Fruit fly (Drosophila melanogaster): Measurements from ENCODE around the gene CG8260.

Gene CG8260

DNA sequence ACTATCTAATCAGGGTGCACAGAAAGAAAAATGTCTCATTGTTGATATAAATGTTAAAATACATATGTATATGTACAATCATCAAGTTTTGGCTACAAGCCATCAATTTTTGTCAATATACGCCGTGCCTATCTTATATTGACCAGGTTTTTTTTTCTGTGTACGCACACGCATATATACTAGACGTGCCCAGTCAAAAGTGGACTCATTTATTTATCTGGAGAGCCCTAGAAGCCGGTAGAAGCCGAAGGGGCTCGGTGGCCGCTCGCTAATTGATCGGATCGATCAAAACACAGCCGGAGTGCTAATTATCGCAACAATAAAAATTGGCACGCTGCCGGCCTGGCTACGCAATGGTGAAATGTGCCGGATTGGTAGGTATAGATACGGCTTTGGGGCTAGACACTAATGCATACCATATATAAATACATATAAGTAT, 15.8 kb upstream of the CG8260 start (continued):
- TF ChIP-seq Ada2b (GFP tag; IDR thresholded peaks at IDR 0.05) (peak; percentile 75), hkb (optimal IDR thresholded peaks at IDR 0.05) (no peak), hkb (GFP tag; IDR thresholded peaks at IDR 0.05) (peak; percentile 82), CG3163 (GFP tag; optimal IDR thresholded peaks at IDR 0.05) (no peak), CG12942 (GFP tag; optimal IDR thresholded peaks at IDR 0.05) (peak; percentile 30), H15 (GFP tag; IDR thresholded peaks at IDR 0.05) (0 out of 3 replicates have a peak, but pooled peaks have one; percentile 44), ab (GFP tag; optimal IDR thresholded peaks at IDR 0.05) (peak; percentile 4), Hr78 (GFP tag; optimal IDR thresholded peaks at IDR 0.05) (no peak), slp2 (GFP tag; optimal IDR thresholded peaks at IDR 0.05) (no peak), CG15696 (tag; optimal IDR thresholded peaks at IDR 0.05) (no peak), CG7839 (tag; optimal IDR thresholded peaks at IDR 0.05) (peak; percentile 77), tll (GFP tag; optimal IDR thresholded peaks at IDR 0.05) (no peak), CG6791 (GFP tag; IDR thresholded peaks at IDR 0.05; ENCODE audit: partially characterized antibody) (no peak), Vsx1 (GFP tag; optimal IDR thresholded peaks at IDR 0.05) (peak; percentile 70), seq (GFP tag; IDR thresholded peaks at IDR 0.05) (peak; percentile 65), gfzf (GFP tag; optimal IDR thresholded peaks at IDR 0.05) (no peak)

DNA sequence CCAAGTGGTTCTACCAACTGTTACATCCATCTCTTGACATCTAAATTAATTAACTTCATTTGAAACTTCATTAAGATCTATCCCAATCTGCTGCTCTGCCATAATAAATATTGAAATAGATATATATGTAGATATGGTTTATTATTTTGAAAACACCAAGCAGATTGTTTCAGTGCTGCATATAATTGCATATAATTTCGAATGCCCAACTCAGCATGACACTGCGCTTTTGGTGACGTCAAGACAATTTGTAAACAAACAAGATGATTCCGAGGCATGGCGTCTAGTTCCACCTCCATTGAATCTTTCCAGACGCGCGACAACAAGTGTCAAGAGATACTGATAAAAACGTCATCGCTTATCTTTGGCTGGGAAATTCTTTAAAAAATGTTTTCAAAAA, 15.2 kb upstream of the CG8260 start:
- TF ChIP-seq BtbVII (GFP tag; optimal IDR thresholded peaks at IDR 0.05) (peak; percentile 3), row (GFP tag; IDR thresholded peaks at IDR 0.05) (peak; percentile 24; the same call in 2 of the 3 replicates), CG9932 (GFP tag; IDR thresholded peaks at IDR 0.05) (0 out of 2 replicates have a peak, but pooled peaks have one; percentile 28), CG1602 (GFP tag; optimal IDR thresholded peaks at IDR 0.05) (no peak)

- TF ChIP-seq phol (tag; optimal IDR thresholded peaks at IDR 0.05) (peak; percentile 36), Ssrp (tag; optimal IDR thresholded peaks at IDR 0.05) (peak; percentile 5), CG2712 (tag; optimal IDR thresholded peaks at IDR 0.05) (peak; percentile 32), fd3F (GFP tag; optimal IDR thresholded peaks at IDR 0.05) (no peak), Bgb (GFP tag; IDR thresholded peaks at IDR 0.05; ENCODE audit: partially characterized antibody) (no peak; the same call in 1 of the 2 replicates), Kr (GFP tag; optimal IDR thresholded peaks at IDR 0.05) (no peak), corto (GFP tag; optimal IDR thresholded peaks at IDR 0.05) (no peak), CG8388 (GFP tag; optimal IDR thresholded peaks at IDR 0.05) (no peak), CG15514 (GFP tag; optimal IDR thresholded peaks at IDR 0.05) (peak; percentile 30), CG4617 (GFP tag; optimal IDR thresholded peaks at IDR 0.05; ENCODE audit: borderline replicate concordance) (peak; percentile 21), hth (optimal IDR thresholded peaks at IDR 0.05) (no peak), Opbp (GFP tag; IDR thresholded peaks at IDR 0.05; ENCODE audit: partially characterized antibody) (peak; percentile 40; the same call in 1 of the 3 replicates), slbo (GFP tag; IDR thresholded peaks at IDR 0.05) (peak; percentile 50), hbn (GFP tag; IDR thresholded peaks at IDR 0.05; ENCODE audit: partially characterized antibody) (no peak), CG14710 (tag; optimal IDR thresholded peaks at IDR 0.05) (peak; percentile 71), Ets65A (GFP tag) (peak; percentile 81), CG6272 (GFP tag; IDR thresholded peaks at IDR 0.05) (no peak), CG10267 (tag; optimal IDR thresholded peaks at IDR 0.05) (peak; percentile 40), insv (GFP tag; optimal IDR thresholded peaks at IDR 0.05) (peak in 1 of 2 experiments; percentile 93), CG7963 (GFP tag; IDR thresholded peaks at IDR 0.05; ENCODE audit: partially characterized antibody) (peak; percentile 17; the same call in 1 of the 3 replicates), CG6854 (GFP tag; optimal IDR thresholded peaks at IDR 0.05) (no peak), Myb (GFP tag; optimal IDR thresholded peaks at IDR 0.05) (no peak), CG3281 (GFP tag; optimal IDR thresholded peaks at IDR 0.05) (no peak), CG7987 (GFP tag; optimal IDR thresholded peaks at IDR 0.05) (no peak), sisA (GFP tag; IDR thresholded peaks at IDR 0.05) (no peak), slp2 (GFP tag; optimal IDR thresholded peaks at IDR 0.05) (no peak), eve (GFP tag; optimal IDR thresholded peaks at IDR 0.05) (no peak)
Observed at dm6 chrX:15745905-15746681, 10.0 kb upstream of the CG8260 start, which contains the start of the genes CG8944 and CCT6. Gene CG8944 (minus strand): TSS chrX:15746231. Gene CCT6 (plus strand): TSS chrX:15746648.
